Worm (Caenorhabditis elegans) whole organism, midembryonic: Measurements from ENCODE around the gene F18E9.8.

Source experiments
- cog-1 ChIP-seq: sonication (generic microtip); optimal IDR thresholded peaks from 2 replicates; lab custom pipeline; 2016; ENCODE audit warnings: missing genetic modification characterization, missing compliant biosample characterization
- klf-2 ChIP-seq: fragments of 200-800 bp; sonication (Bioruptor generic); conservative IDR thresholded peaks from 2 replicates; pipeline ENCODE4 v1.3.6; 2022; ENCODE audit warnings: missing genetic modification reagents, missing genetic modification characterization, missing compliant biosample characterization
- tab-1 ChIP-seq: fragments of 200-800 bp; sonication (Bioruptor generic); IDR thresholded peaks from 2 replicates; pipeline ENCODE4 v1.3.6; 2022; ENCODE audit warnings: missing genetic modification characterization, missing compliant biosample characterization
- ztf-23 ChIP-seq: fragments of 200-800 bp; sonication (Bioruptor generic); IDR thresholded peaks from 2 replicates; pipeline ENCODE4 v1.3.6; 2022; ENCODE audit warnings: missing genetic modification reagents, missing genetic modification characterization, missing compliant biosample characterization
- ztf-29 ChIP-seq: fragments of 200-800 bp; sonication (Bioruptor generic); IDR thresholded peaks from 2 replicates; pipeline ENCODE4 v1.3.6; 2022; ENCODE audit warnings: missing genetic modification reagents, missing genetic modification characterization, missing compliant biosample characterization

DNA sequence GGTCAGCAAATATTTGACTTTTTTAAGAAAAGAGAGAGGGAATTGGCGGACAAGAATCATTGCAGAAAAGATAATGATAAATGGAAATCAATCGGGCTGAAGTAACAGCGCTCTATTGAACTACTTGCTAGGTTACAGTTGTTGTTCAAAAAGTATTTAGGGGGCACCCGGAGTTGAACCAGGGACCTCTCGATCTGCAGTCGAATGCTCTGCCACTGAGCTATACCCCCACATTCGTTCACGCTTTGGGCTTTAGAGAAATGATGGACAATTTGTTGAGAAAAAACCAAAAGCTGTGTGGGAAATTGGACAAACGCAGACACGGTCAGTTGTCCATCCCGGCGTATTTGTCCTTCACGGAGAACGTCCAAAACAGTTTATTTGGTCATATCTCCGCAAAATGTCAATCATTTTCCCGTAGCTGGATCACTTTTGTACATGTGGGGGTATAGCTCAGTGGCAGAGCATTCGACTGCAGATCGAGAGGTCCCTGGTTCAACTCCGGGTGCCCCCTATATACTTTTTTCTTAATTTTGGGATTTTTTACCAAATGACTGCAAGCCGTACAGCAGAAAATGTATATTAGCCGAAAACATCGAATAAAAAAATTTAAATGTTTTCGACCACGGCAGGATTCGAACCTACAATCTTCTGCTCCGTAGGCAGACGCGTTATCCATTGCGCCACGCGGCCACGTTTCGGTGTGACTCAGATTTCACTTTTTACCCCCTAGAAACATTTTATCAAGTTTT, 42.7 kb upstream of the F18E9.8 start:
- TF ChIP-seq ztf-23 (GFP tag; lab: Robert Waterston, UW) = no peak; the same call in 1 of the 2 replicates
- TF ChIP-seq cog-1 (tag; lab: Kevin White, UChicago) = no peak
- no peak for TF ChIP-seq klf-2 (GFP tag; lab: Robert Waterston, UW)
- TF ChIP-seq tab-1 (GFP tag; lab: Robert Waterston, UW) = no peak
- TF ChIP-seq ztf-29 = 0 out of 2 replicates have a peak, but pooled peaks have one; percentile 31
